Worm (Caenorhabditis elegans): ENCODE data around the gene spe-36.

spe-36 gene

ce11 chrIV:11599717-11600116, 7.7 kb upstream of the spe-36 start:
- TF ChIP-seq lsy-2 (tag; optimal IDR thresholded peaks at IDR 0.05) = no peak
- peak; percentile 41 for TF ChIP-seq unc-62 (GFP tag; optimal IDR thresholded peaks at IDR 0.05)
- TF ChIP-seq unc-120 (tag; optimal IDR thresholded peaks at IDR 0.05; ENCODE audit: poor library complexity, severe bottlenecking) = no peak
- TF ChIP-seq drap-1 (GFP tag; optimal IDR thresholded peaks at IDR 0.05) = no peak
- no peak for TF ChIP-seq nhr-237 (tag; optimal IDR thresholded peaks at IDR 0.05)
- no peak for TF ChIP-seq sptf-1 (tag; optimal IDR thresholded peaks at IDR 0.05)
- no peak for TF ChIP-seq ceh-39 (tag; optimal IDR thresholded peaks at IDR 0.05)
- no peak for TF ChIP-seq zip-8 (tag; optimal IDR thresholded peaks at IDR 0.05)
- TF ChIP-seq blmp-1 (tag; optimal IDR thresholded peaks at IDR 0.05) = no peak
- TF ChIP-seq lin-13 (tag; optimal IDR thresholded peaks at IDR 0.05) = no peak
- peak; percentile 94 for TF ChIP-seq elt-1 (tag; optimal IDR thresholded peaks at IDR 0.05; ENCODE audit: borderline replicate concordance, insufficient read depth)

ce11 chrIV:11597079-11597478, 5.0 kb upstream of the spe-36 start:
- no peak for TF ChIP-seq hlh-1 (tag; optimal IDR thresholded peaks at IDR 0.05)
- no peak for TF ChIP-seq lsy-2 (tag; optimal IDR thresholded peaks at IDR 0.05)
- no peak for TF ChIP-seq nhr-2 (tag; optimal IDR thresholded peaks at IDR 0.05)
- TF ChIP-seq ceh-83 (GFP tag; optimal IDR thresholded peaks at IDR 0.05) = no peak
- no peak for TF ChIP-seq mep-1 (tag; optimal IDR thresholded peaks at IDR 0.05)
- no peak for TF ChIP-seq mab-5 (tag; optimal IDR thresholded peaks at IDR 0.05)
- no peak for TF ChIP-seq nhr-28 (tag; optimal IDR thresholded peaks at IDR 0.05)
- TF ChIP-seq sptf-1 (tag; optimal IDR thresholded peaks at IDR 0.05) = no peak
- TF ChIP-seq zip-8 (tag; optimal IDR thresholded peaks at IDR 0.05) = no peak
- TF ChIP-seq ceh-43 (GFP tag; optimal IDR thresholded peaks at IDR 0.05) = no peak
- TF ChIP-seq blmp-1 (tag; optimal IDR thresholded peaks at IDR 0.05) = no peak
- no peak for TF ChIP-seq elt-3 (tag; optimal IDR thresholded peaks at IDR 0.05)
- no peak for TF ChIP-seq flh-1 (GFP tag; optimal IDR thresholded peaks at IDR 0.05)
- TF ChIP-seq pha-4 (tag; optimal IDR thresholded peaks at IDR 0.05) = no peak
- TF ChIP-seq lin-32 (GFP tag; optimal IDR thresholded peaks at IDR 0.05) = no peak
- TF ChIP-seq lin-13 (tag; optimal IDR thresholded peaks at IDR 0.05) = no peak

- TF ChIP-seq flh-1 (GFP tag; optimal IDR thresholded peaks at IDR 0.05) = no peak
- no peak for TF ChIP-seq mab-5 (tag; optimal IDR thresholded peaks at IDR 0.05)
- no peak for TF ChIP-seq hlh-1 (tag; optimal IDR thresholded peaks at IDR 0.05)
- no peak for TF ChIP-seq lin-32 (GFP tag; optimal IDR thresholded peaks at IDR 0.05)
- TF ChIP-seq ztf-11 (tag; optimal IDR thresholded peaks at IDR 0.05) = no peak
- no peak for TF ChIP-seq snpc-4 (tag; optimal IDR thresholded peaks at IDR 0.05)
- TF ChIP-seq blmp-1 (tag; optimal IDR thresholded peaks at IDR 0.05) = no peak
- TF ChIP-seq elt-1 (tag; optimal IDR thresholded peaks at IDR 0.05; ENCODE audit: borderline replicate concordance, insufficient read depth) = no peak
- TF ChIP-seq unc-120 (tag; optimal IDR thresholded peaks at IDR 0.05; ENCODE audit: poor library complexity, severe bottlenecking) = peak; percentile 37
- TF ChIP-seq zip-8 (tag; optimal IDR thresholded peaks at IDR 0.05) = no peak
- TF ChIP-seq lin-13 (tag; optimal IDR thresholded peaks at IDR 0.05) = no peak
- TF ChIP-seq ceh-39 (tag; optimal IDR thresholded peaks at IDR 0.05) = no peak
- no peak for TF ChIP-seq lsy-2 (tag; optimal IDR thresholded peaks at IDR 0.05)
- no peak for TF ChIP-seq nhr-76 (tag; optimal IDR thresholded peaks at IDR 0.05)
- TF ChIP-seq sptf-1 (tag; optimal IDR thresholded peaks at IDR 0.05) = peak; percentile 33
- TF ChIP-seq nhr-28 (tag; optimal IDR thresholded peaks at IDR 0.05) = no peak
- no peak for TF ChIP-seq unc-62 (GFP tag; optimal IDR thresholded peaks at IDR 0.05)
- peak; percentile 40 for TF ChIP-seq drap-1 (GFP tag; optimal IDR thresholded peaks at IDR 0.05)
- no peak for TF ChIP-seq sem-2 (GFP tag; optimal IDR thresholded peaks at IDR 0.05)
- peak; percentile 13 for TF ChIP-seq cnd-1 (tag; optimal IDR thresholded peaks at IDR 0.05)
- no peak for TF ChIP-seq ham-2 (GFP tag; optimal IDR thresholded peaks at IDR 0.05)
- no peak for TF ChIP-seq unc-39 (tag; optimal IDR thresholded peaks at IDR 0.05)
- TF ChIP-seq elt-3 (tag; optimal IDR thresholded peaks at IDR 0.05) = no peak
- no peak for TF ChIP-seq nhr-237 (tag; optimal IDR thresholded peaks at IDR 0.05)
- TF ChIP-seq ceh-83 (GFP tag; optimal IDR thresholded peaks at IDR 0.05) = no peak
- peak; percentile 40 for TF ChIP-seq ces-1 (GFP tag; optimal IDR thresholded peaks at IDR 0.05)
Observed at ce11 chrIV:11594191-11594673, 2.2 kb upstream of the spe-36 start, which contains the start of gene mig-38. Gene mig-38 (plus strand): TSS chrIV:11594244.

ce11 chrIV:11593415-11594190, 1.5 kb upstream of the spe-36 start, which contains the start of gene F40F11.3:
Gene F40F11.3 (minus strand): TSS chrIV:11594003.
- no peak for TF ChIP-seq elt-3 (tag; optimal IDR thresholded peaks at IDR 0.05)
- no peak for TF ChIP-seq nhr-12 (tag; optimal IDR thresholded peaks at IDR 0.05)
- peak; percentile 32 for TF ChIP-seq zip-8 (tag; optimal IDR thresholded peaks at IDR 0.05)
- TF ChIP-seq bed-3 (GFP tag; optimal IDR thresholded peaks at IDR 0.05) = peak; percentile 24
- TF ChIP-seq nhr-2 (tag; optimal IDR thresholded peaks at IDR 0.05) = peak; percentile 35
- TF ChIP-seq drap-1 (GFP tag; optimal IDR thresholded peaks at IDR 0.05) = peak; percentile 58
- peak; percentile 15 for TF ChIP-seq nhr-28 (tag; optimal IDR thresholded peaks at IDR 0.05)
- peak; percentile 87 for TF ChIP-seq unc-62 (GFP tag; optimal IDR thresholded peaks at IDR 0.05)
- no peak for TF ChIP-seq ceh-83 (GFP tag; optimal IDR thresholded peaks at IDR 0.05)
- peak; percentile 45 for TF ChIP-seq mls-2 (tag; optimal IDR thresholded peaks at IDR 0.05)
- peak; percentile 98 for TF ChIP-seq pha-4 (tag; optimal IDR thresholded peaks at IDR 0.05)
- TF ChIP-seq lin-32 (GFP tag; optimal IDR thresholded peaks at IDR 0.05) = peak; percentile 50
- TF ChIP-seq ces-1 (GFP tag; optimal IDR thresholded peaks at IDR 0.05) = peak; percentile 96
- peak; percentile 11 for TF ChIP-seq lin-13 (tag; optimal IDR thresholded peaks at IDR 0.05)
- peak; percentile 79 for TF ChIP-seq mep-1 (tag; optimal IDR thresholded peaks at IDR 0.05)
- peak; percentile 64 for TF ChIP-seq hlh-1 (tag; optimal IDR thresholded peaks at IDR 0.05)
- no peak for TF ChIP-seq lsy-2 (tag; optimal IDR thresholded peaks at IDR 0.05)
- TF ChIP-seq nhr-237 (tag; optimal IDR thresholded peaks at IDR 0.05) = peak; percentile 90
- TF ChIP-seq ceh-39 (tag; optimal IDR thresholded peaks at IDR 0.05) = peak; percentile 53
- TF ChIP-seq mab-5 (tag; optimal IDR thresholded peaks at IDR 0.05) = peak; percentile 12
- peak; percentile 59 for TF ChIP-seq ham-2 (GFP tag; optimal IDR thresholded peaks at IDR 0.05)
- TF ChIP-seq M03D4.4 (tag; optimal IDR thresholded peaks at IDR 0.05) = no peak
- TF ChIP-seq unc-120 (tag; optimal IDR thresholded peaks at IDR 0.05; ENCODE audit: poor library complexity, severe bottlenecking) = peak; percentile 43
- peak; percentile 65 for TF ChIP-seq cnd-1 (tag; optimal IDR thresholded peaks at IDR 0.05)
